Fruit fly (Drosophila melanogaster) whole organism, embryonic: ENCODE measurements around the gene CG10674.

ENCODE experiments used
- B-H2 ChIP-seq: fragments of 200-800 bp; sonication (Bioruptor generic); optimal IDR thresholded peaks from 2 replicates; lab custom pipeline; 2018; ENCODE audit warnings: missing biosample characterization, mild to moderate bottlenecking, missing genetic modification characterization
- Bdp1 ChIP-seq: fragments of 200-800 bp; sonication (Bioruptor generic); optimal IDR thresholded peaks from 3 replicates; lab custom pipeline; 2016; ENCODE audit warnings: missing biosample characterization, missing genetic modification characterization
- CG11456 ChIP-seq: fragments of 200-800 bp; sonication (Bioruptor generic); IDR thresholded peaks from 3 replicates; pipeline ENCODE4 v1.3.6; 2022; ENCODE audit warnings: missing biosample characterization, missing genetic modification characterization
- CG11560 ChIP-seq: fragments of 200-800 bp; sonication (Bioruptor generic); IDR thresholded peaks from 3 replicates; pipeline ENCODE4 v1.3.6; 2022; ENCODE audit warnings: missing biosample characterization, missing genetic modification characterization
- CG11723 ChIP-seq: fragments of 200-800 bp; sonication (Bioruptor generic); optimal IDR thresholded peaks from 2 replicates; lab custom pipeline; 2017; ENCODE audit warnings: missing biosample characterization, mild to moderate bottlenecking, missing genetic modification characterization
- CG12219 ChIP-seq: fragments of 200-800 bp; sonication (Bioruptor generic); optimal IDR thresholded peaks from 3 replicates; lab custom pipeline; 2018; ENCODE audit warnings: missing biosample characterization, mild to moderate bottlenecking, missing genetic modification characterization
- CG14860 ChIP-seq: fragments of 200-800 bp; sonication (Bioruptor generic); IDR thresholded peaks from 3 replicates; pipeline ENCODE4 v1.3.6; 2022; ENCODE audit warnings: missing biosample characterization, missing genetic modification characterization; ENCODE audit not compliant: partially characterized antibody
- CG15479 ChIP-seq: fragments of 200-800 bp; sonication (Bioruptor generic); optimal IDR thresholded peaks from 3 replicates; lab custom pipeline; 2019; ENCODE audit warnings: missing biosample characterization, mild to moderate bottlenecking, missing genetic modification characterization, moderate library complexity
- CG15601 ChIP-seq: fragments of 200-800 bp; sonication (Bioruptor generic); optimal IDR thresholded peaks from 3 replicates; lab custom pipeline; 2019; ENCODE audit warnings: missing biosample characterization, mild to moderate bottlenecking, missing genetic modification characterization, moderate library complexity
- CG15696 ChIP-seq: fragments of 200-800 bp; sonication (Bioruptor generic); optimal IDR thresholded peaks from 2 replicates; lab custom pipeline; 2019; ENCODE audit warnings: missing biosample characterization, mild to moderate bottlenecking, missing genetic modification characterization, moderate library complexity
- CG1603 ChIP-seq: fragments of 200-800 bp; sonication (Bioruptor generic); optimal IDR thresholded peaks from 2 replicates; lab custom pipeline; 2019; ENCODE audit warnings: missing biosample characterization, mild to moderate bottlenecking, missing genetic modification characterization, moderate library complexity
- CG30431 ChIP-seq: fragments of 200-800 bp; sonication (Bioruptor generic); optimal IDR thresholded peaks from 2 replicates; lab custom pipeline; 2017; ENCODE audit warnings: missing biosample characterization, missing genetic modification characterization
- CG3163 ChIP-seq: fragments of 200-800 bp; sonication (Bioruptor generic); optimal IDR thresholded peaks from 3 replicates; lab custom pipeline; 2016; ENCODE audit warnings: missing biosample characterization, missing genetic modification characterization
- CG33557 ChIP-seq: fragments of 200-800 bp; sonication (Bioruptor generic); optimal IDR thresholded peaks from 2 replicates; lab custom pipeline; 2019; ENCODE audit warnings: missing biosample characterization, mild to moderate bottlenecking, missing genetic modification characterization, moderate library complexity
- CG3407 ChIP-seq: fragments of 200-800 bp; sonication (Bioruptor generic); optimal IDR thresholded peaks from 2 replicates; lab custom pipeline; 2018; ENCODE audit warnings: missing biosample characterization, mild to moderate bottlenecking, missing genetic modification characterization
- CG34224 ChIP-seq: fragments of 200-800 bp; sonication (Bioruptor generic); IDR thresholded peaks from 3 replicates; pipeline ENCODE4 v1.3.6; 2022; ENCODE audit warnings: missing biosample characterization, missing genetic modification characterization; ENCODE audit not compliant: partially characterized antibody
- CG34376 ChIP-seq: fragments of 200-800 bp; sonication (Bioruptor generic); optimal IDR thresholded peaks from 2 replicates; lab custom pipeline; 2018; ENCODE audit warnings: missing biosample characterization, mild to moderate bottlenecking, missing genetic modification characterization
- CG4424 ChIP-seq: fragments of 200-800 bp; sonication (Bioruptor generic); optimal IDR thresholded peaks from 3 replicates; lab custom pipeline; 2016; ENCODE audit warnings: missing biosample characterization, missing genetic modification characterization
- CG6272 ChIP-seq: fragments of 200-800 bp; sonication (Bioruptor generic); IDR thresholded peaks from 2 replicates; pipeline ENCODE4 v1.3.6; 2022; ENCODE audit warnings: missing biosample characterization, missing genetic modification characterization
- CG7372 ChIP-seq: fragments of 200-800 bp; sonication (Bioruptor generic); IDR thresholded peaks from 2 replicates; pipeline ENCODE4 v1.3.6; 2022; ENCODE audit warnings: missing biosample characterization, missing genetic modification characterization
- Camta ChIP-seq: fragments of 200-800 bp; sonication (Bioruptor generic); optimal IDR thresholded peaks from 2 replicates; lab custom pipeline; 2016; ENCODE audit warnings: missing biosample characterization, missing genetic modification characterization
- Gsc ChIP-seq: fragments of 200-800 bp; sonication (Bioruptor generic); IDR thresholded peaks from 2 replicates; pipeline ENCODE4 v1.3.6; 2022; ENCODE audit warnings: missing biosample characterization, missing genetic modification characterization
- H2.0 ChIP-seq: fragments of 200-800 bp; sonication (Bioruptor generic); IDR thresholded peaks from 2 replicates; pipeline ENCODE4 v1.3.6; 2022; ENCODE audit warnings: missing biosample characterization, missing genetic modification characterization
- HLH4C ChIP-seq: fragments of 200-800 bp; sonication (Bioruptor generic); IDR thresholded peaks from 3 replicates; pipeline ENCODE4 v1.3.6; 2022; ENCODE audit warnings: missing biosample characterization, missing genetic modification characterization; ENCODE audit not compliant: partially characterized antibody
- HLH54F ChIP-seq: fragments of 200-800 bp; sonication (Bioruptor generic); optimal IDR thresholded peaks from 3 replicates; lab custom pipeline; 2016; ENCODE audit warnings: missing biosample characterization, missing genetic modification characterization
- Mes4 ChIP-seq: fragments of 200-800 bp; sonication (Bioruptor generic); optimal IDR thresholded peaks from 2 replicates; lab custom pipeline; 2016; ENCODE audit warnings: missing biosample characterization, missing genetic modification characterization
- NC2β ChIP-seq: fragments of 200-800 bp; sonication (Bioruptor generic); optimal IDR thresholded peaks from 2 replicates; lab custom pipeline; 2016; ENCODE audit warnings: missing biosample characterization, missing genetic modification characterization
- NFAT ChIP-seq: fragments of 200-800 bp; sonication (Bioruptor generic); IDR thresholded peaks from 2 replicates; pipeline ENCODE4 v1.3.6; 2022; ENCODE audit warnings: missing biosample characterization, missing genetic modification characterization
- Nf-YB ChIP-seq: fragments of 200-800 bp; sonication (Bioruptor generic); optimal IDR thresholded peaks from 3 replicates; lab custom pipeline; 2019; ENCODE audit warnings: missing biosample characterization, mild to moderate bottlenecking, missing genetic modification characterization, moderate library complexity
- PHDP ChIP-seq: fragments of 200-800 bp; sonication (Bioruptor generic); optimal IDR thresholded peaks from 3 replicates; lab custom pipeline; 2018; ENCODE audit warnings: missing biosample characterization, mild to moderate bottlenecking, missing genetic modification characterization, moderate library complexity
- Ptx1 ChIP-seq: fragments of 200-800 bp; sonication (Bioruptor generic); IDR thresholded peaks from 2 replicates; pipeline ENCODE4 v1.3.6; 2022; ENCODE audit warnings: missing biosample characterization, missing genetic modification characterization
- Sin3A ChIP-seq: fragments of >200 bp; optimal IDR thresholded peaks from 2 replicates; lab custom pipeline; 2018
- TFAM ChIP-seq: fragments of 200-800 bp; sonication (Bioruptor generic); optimal IDR thresholded peaks from 2 replicates; lab custom pipeline; 2017; ENCODE audit warnings: missing biosample characterization, missing genetic modification characterization, inconsistent platforms
- amos ChIP-seq: fragments of 200-800 bp; sonication (Bioruptor generic); IDR thresholded peaks from 2 replicates; pipeline ENCODE4 v1.3.6; 2022; ENCODE audit warnings: missing biosample characterization, missing genetic modification characterization; ENCODE audit not compliant: partially characterized antibody
- br ChIP-seq: fragments of >200 bp; optimal IDR thresholded peaks from 2 replicates; lab custom pipeline; 2017
- bsh ChIP-seq, 2 experiments: fragments of 200-800 bp; sonication (Bioruptor generic); optimal IDR thresholded peaks; 2 replicates each; lab custom pipeline; 2017 to 2018; ENCODE audit warnings: mild to moderate bottlenecking in 2 of 2, missing biosample characterization in 2 of 2, missing genetic modification characterization in 2 of 2, moderate library complexity in 1 of 2
- crol ChIP-seq: fragments of 200-800 bp; sonication (Bioruptor generic); IDR thresholded peaks from 2 replicates; pipeline ENCODE4 v1.3.6; 2022; ENCODE audit warnings: missing biosample characterization, missing genetic modification characterization
- gce ChIP-seq: fragments of 200-800 bp; sonication (Bioruptor generic); IDR thresholded peaks from 3 replicates; pipeline ENCODE4 v1.3.6; 2022; ENCODE audit warnings: missing biosample characterization, missing genetic modification characterization
- jigr1 ChIP-seq: fragments of 200-800 bp; sonication (Bioruptor generic); IDR thresholded peaks from 3 replicates; pipeline ENCODE4 v1.3.6; 2022; ENCODE audit warnings: missing biosample characterization, missing genetic modification characterization
- klu ChIP-seq: fragments of 200-800 bp; sonication (Bioruptor generic); IDR thresholded peaks from 2 replicates; pipeline ENCODE4 v1.3.6; 2022; ENCODE audit warnings: missing biosample characterization, missing genetic modification characterization
- lab ChIP-seq: fragments of 200-800 bp; sonication (Bioruptor generic); optimal IDR thresholded peaks from 3 replicates; lab custom pipeline; 2017; ENCODE audit warnings: missing biosample characterization, missing genetic modification characterization, mild to moderate bottlenecking, moderate library complexity, missing genetic modification reagents
- oc ChIP-seq: fragments of 200-800 bp; sonication (Bioruptor generic); optimal IDR thresholded peaks from 2 replicates; lab custom pipeline; 2018; ENCODE audit warnings: missing biosample characterization, mild to moderate bottlenecking, missing genetic modification characterization, moderate library complexity
- repo ChIP-seq: fragments of 200-800 bp; sonication (Bioruptor generic); optimal IDR thresholded peaks from 2 replicates; lab custom pipeline; 2016; ENCODE audit warnings: missing biosample characterization, missing genetic modification characterization
- so ChIP-seq: fragments of 200-800 bp; sonication (Bioruptor generic); IDR thresholded peaks from 3 replicates; pipeline ENCODE4 v1.3.6; 2022; ENCODE audit warnings: missing biosample characterization, missing genetic modification characterization
- sob ChIP-seq: fragments of 200-800 bp; sonication (Bioruptor generic); IDR thresholded peaks from 2 replicates; pipeline ENCODE4 v1.3.6; 2022; ENCODE audit warnings: missing biosample characterization, missing genetic modification characterization
- tna ChIP-seq: fragments of 200-800 bp; sonication (Bioruptor generic); IDR thresholded peaks from 2 replicates; pipeline ENCODE4 v1.3.6; 2022; ENCODE audit warnings: missing biosample characterization, missing genetic modification characterization; ENCODE audit not compliant: partially characterized antibody
- tx ChIP-seq: fragments of 200-800 bp; sonication (Bioruptor generic); optimal IDR thresholded peaks from 2 replicates; lab custom pipeline; 2016; ENCODE audit warnings: missing biosample characterization, missing genetic modification characterization
- unc-4 ChIP-seq: fragments of 200-800 bp; sonication (Bioruptor generic); IDR thresholded peaks from 2 replicates; pipeline ENCODE4 v1.3.6; 2022; ENCODE audit warnings: missing biosample characterization, missing genetic modification characterization; ENCODE audit not compliant: partially characterized antibody
- usp ChIP-seq: fragments of >200 bp; optimal IDR thresholded peaks from 2 replicates; lab custom pipeline; 2017; ENCODE audit warnings: missing biosample characterization, missing genetic modification characterization
- zf30C ChIP-seq: fragments of 200-800 bp; sonication (Bioruptor generic); optimal IDR thresholded peaks from 3 replicates; lab custom pipeline; 2018; ENCODE audit warnings: missing biosample characterization, mild to moderate bottlenecking, missing genetic modification characterization

Gene CG10674

dm6 chr3L:5184860-5185639 is 49.0 kb upstream of the CG10674 start (continued):
- TF ChIP-seq Nf-YB (GFP tag; lab: Kevin White, UChicago) (peak; percentile 14), sob (GFP tag; lab: Robert Waterston, UW) (no peak), H2.0 (no peak), Bdp1 (GFP tag; lab: Kevin White, UChicago) (no peak), jigr1 (GFP tag; lab: Robert Waterston, UW) (no peak), CG3407 (no peak), oc (tag; lab: Kevin White, UChicago) (no peak), Gsc (GFP tag; lab: Robert Waterston, UW) (no peak), unc-4 (GFP tag; lab: Robert Waterston, UW) (peak; percentile 57), CG3163 (peak; percentile 86), tna (GFP tag; lab: Robert Waterston, UW) (no peak), repo (no peak), Ptx1 (GFP tag; lab: Robert Waterston, UW) (peak; percentile 68), CG4424 (GFP tag; lab: Kevin White, UChicago) (peak; percentile 48), B-H2 (GFP tag; lab: Kevin White, UChicago) (no peak), usp (no peak), PHDP (tag; lab: Kevin White, UChicago) (peak; percentile 48), NFAT (peak; percentile 77), CG7372 (no peak), HLH54F (GFP tag; lab: Kevin White, UChicago) (peak; percentile 70), CG1603 (tag; lab: Kevin White, UChicago) (peak; percentile 6), CG34376 (GFP tag; lab: Kevin White, UChicago) (peak; percentile 9), TFAM (GFP tag; lab: Kevin White, UChicago) (no peak), Mes4 (no peak), CG15601 (tag; lab: Kevin White, UChicago) (no peak), lab (peak; percentile 70), so (no peak; the same call in 2 of the 3 replicates), CG11723 (GFP tag; lab: Kevin White, UChicago) (peak; percentile 22), zf30C (peak; percentile 46), CG33557 (GFP tag; lab: Kevin White, UChicago) (no peak), Camta (no peak), tx (GFP tag; lab: Kevin White, UChicago) (no peak), crol (peak; percentile 74), CG11560 (tag; lab: Robert Waterston, UW) (peak; percentile 53; the same call in 1 of the 3 replicates), CG15479 (GFP tag; lab: Kevin White, UChicago) (peak; percentile 65), CG12219 (GFP tag; lab: Kevin White, UChicago) (peak; percentile 4), CG11456 (GFP tag; lab: Robert Waterston, UW) (peak; percentile 63; the same call in 2 of the 3 replicates), CG14860 (GFP tag; lab: Robert Waterston, UW) (no peak), amos (GFP tag; lab: Robert Waterston, UW) (no peak), br (no peak), klu (0 out of 2 replicates have a peak, but pooled peaks have one; percentile 35), bsh (GFP tag; optimal IDR thresholded peaks at IDR 0.05; lab: Kevin White, UChicago) (peak in 1 of 2 experiments; percentile 25), CG15696 (tag; lab: Kevin White, UChicago) (no peak), CG6272 (GFP tag; lab: Robert Waterston, UW) (no peak), NC2β (no peak), Sin3A (lab: Kevin White, UChicago) (no peak), CG34224 (GFP tag; lab: Robert Waterston, UW) (peak; percentile 62), HLH4C (GFP tag; lab: Robert Waterston, UW) (no peak), CG30431 (peak; percentile 19), gce (GFP tag; lab: Robert Waterston, UW) (0 out of 3 replicates have a peak, but pooled peaks have one; percentile 2)
